Worm (Caenorhabditis elegans): Measurements from ENCODE around the gene nlp-81.

- peak; percentile 89 for TF ChIP-seq fos-1 (tag; optimal IDR thresholded peaks at IDR 0.05)
- TF ChIP-seq C34F6.9 (tag; optimal IDR thresholded peaks at IDR 0.05) = peak; percentile 95
- peak; percentile 46 to 91 for TF ChIP-seq lsy-2 (tag; optimal IDR thresholded peaks at IDR 0.05)
- TF ChIP-seq ztf-11 (tag; optimal IDR thresholded peaks at IDR 0.05) = no peak
- TF ChIP-seq unc-62 (GFP tag; optimal IDR thresholded peaks at IDR 0.05) = no peak
- peak; percentile 91 for TF ChIP-seq egl-27 (tag; optimal IDR thresholded peaks at IDR 0.05)
Measured at ce11 chrIV:3160785-3161184, 15.1 kb downstream of the nlp-81 start.

Measured in whole organism, L2 larva.